Fruit fly (Drosophila melanogaster) whole organism, prepupa: ENCODE measurements around the gene Fancm.

Source experiments
- CG32006 ChIP-seq: fragments of 200-800 bp; sonication (Bioruptor generic); optimal IDR thresholded peaks from 3 replicates; lab custom pipeline; 2017; ENCODE audit warnings: missing biosample characterization, mild to moderate bottlenecking, missing genetic modification characterization
- CG6163 ChIP-seq: fragments of 200-800 bp; sonication (Bioruptor generic); IDR thresholded peaks from 3 replicates; pipeline ENCODE4 v1.3.6; 2022; ENCODE audit warnings: missing biosample characterization, missing genetic modification characterization
- CG6792 ChIP-seq: fragments of 200-800 bp; sonication (Bioruptor generic); optimal IDR thresholded peaks from 3 replicates; lab custom pipeline; 2016; ENCODE audit warnings: missing biosample characterization, missing genetic modification characterization
- CG8319 ChIP-seq: fragments of 200-800 bp; sonication (Bioruptor generic); optimal IDR thresholded peaks from 3 replicates; lab custom pipeline; 2016; ENCODE audit warnings: missing biosample characterization, missing genetic modification characterization
- Eip75B ChIP-seq: fragments of 200-800 bp; sonication (Bioruptor generic); optimal IDR thresholded peaks from 3 replicates; lab custom pipeline; 2016; ENCODE audit warnings: missing biosample characterization, missing genetic modification characterization
- Gug ChIP-seq: fragments of 200-800 bp; sonication (Bioruptor generic); IDR thresholded peaks from 2 replicates; pipeline ENCODE4 v1.3.6; 2022; ENCODE audit warnings: missing biosample characterization, missing genetic modification characterization
- Hr39 ChIP-seq: fragments of 200-800 bp; sonication (Bioruptor generic); optimal IDR thresholded peaks from 2 replicates; lab custom pipeline; 2016; ENCODE audit warnings: missing biosample characterization, missing genetic modification characterization
- Lpt ChIP-seq: fragments of 200-800 bp; sonication (Bioruptor generic); optimal IDR thresholded peaks from 3 replicates; lab custom pipeline; 2016; ENCODE audit warnings: missing biosample characterization, missing genetic modification characterization
- OdsH ChIP-seq: fragments of 200-800 bp; sonication (Bioruptor generic); optimal IDR thresholded peaks from 3 replicates; lab custom pipeline; 2016; ENCODE audit warnings: missing biosample characterization, missing genetic modification characterization
- Sox102F ChIP-seq: fragments of 200-800 bp; sonication (Bioruptor generic); optimal IDR thresholded peaks from 2 replicates; lab custom pipeline; 2016; ENCODE audit warnings: missing biosample characterization, mild to moderate bottlenecking, missing genetic modification characterization
- cyc ChIP-seq: fragments of 200-800 bp; sonication (Bioruptor generic); optimal IDR thresholded peaks from 3 replicates; lab custom pipeline; 2016; ENCODE audit warnings: missing biosample characterization, missing genetic modification characterization
- ss ChIP-seq, 2 experiments: fragments of 200-800 bp; sonication (Bioruptor generic); optimal IDR thresholded peaks; 2 replicates in 1 of 2; 3 replicates in 1 of 2; lab custom pipeline; 2017 to 2018; ENCODE audit warnings: mild to moderate bottlenecking in 2 of 2, missing biosample characterization in 2 of 2, missing genetic modification characterization in 2 of 2, moderate library complexity in 1 of 2

DNA sequence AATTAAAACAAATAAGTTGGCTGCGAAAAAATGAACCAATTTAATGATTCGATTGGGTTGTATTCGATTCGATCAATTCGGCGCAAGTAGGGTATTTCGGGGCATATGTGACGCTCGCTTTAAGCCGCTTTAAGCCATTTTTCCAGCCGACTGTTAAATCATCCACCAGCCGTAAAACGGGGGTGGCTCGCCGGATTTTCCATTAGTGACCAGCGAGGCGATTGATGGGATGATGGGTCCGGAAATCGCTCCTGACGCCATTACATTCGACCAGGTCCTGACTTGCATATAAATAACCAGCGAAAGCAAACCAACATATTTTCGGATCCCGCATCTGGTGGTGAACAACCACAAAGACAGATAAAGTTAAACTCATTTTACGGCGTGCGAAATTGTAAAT is 11.9 kb upstream of the Fancm start:
- TF ChIP-seq CG8319 (GFP tag; lab: Kevin White, UChicago) (no peak), Eip75B (no peak), ss (GFP tag; optimal IDR thresholded peaks at IDR 0.05; lab: Kevin White, UChicago) (no peak), Sox102F (no peak), Gug (GFP tag; lab: Robert Waterston, UW) (no peak), Lpt (no peak), cyc (GFP tag; lab: Kevin White, UChicago) (no peak), CG6163 (GFP tag; lab: Robert Waterston, UW) (no peak), Hr39 (GFP tag; lab: Kevin White, UChicago) (no peak), OdsH (no peak), CG32006 (no peak), CG6792 (no peak)
